Fruit fly (Drosophila melanogaster) whole organism: ENCODE results near the gene TwdlL.

Experiments used
- CG8478 ChIP-seq: fragments of >200 bp; optimal IDR thresholded peaks from 2 replicates; lab custom pipeline; 2018; ENCODE audit warnings: inconsistent platforms
- psq ChIP-seq: fragments of >200 bp; optimal IDR thresholded peaks from 2 replicates; lab custom pipeline; 2017

DNA sequence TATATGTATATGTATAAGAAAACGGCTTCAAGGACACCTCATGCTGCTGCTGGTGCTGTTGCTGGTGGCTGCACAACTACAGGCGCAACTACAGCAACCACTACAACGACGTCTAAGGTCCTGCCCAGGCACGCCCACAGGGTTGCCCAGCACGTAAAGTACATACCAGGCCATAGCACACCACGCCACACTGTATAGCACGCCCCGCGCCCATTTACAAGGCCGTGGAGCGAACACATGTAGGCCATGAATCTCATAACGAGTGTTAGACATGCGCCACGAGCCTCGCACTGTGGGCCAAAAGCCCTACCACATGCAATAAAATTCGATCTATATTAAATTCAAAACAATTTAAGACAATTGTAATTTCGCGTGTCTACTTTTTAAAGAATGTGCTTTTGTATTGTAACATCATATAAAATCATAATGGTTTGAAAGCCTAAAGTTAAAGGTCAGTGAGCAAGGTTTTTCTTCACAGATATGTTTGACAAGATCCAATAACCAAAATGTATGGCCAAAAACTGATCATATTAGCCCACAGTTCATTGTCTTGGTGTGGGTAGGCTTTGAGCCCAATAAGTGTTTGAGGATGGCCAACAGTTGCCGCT, 46.2 kb upstream of the TwdlL start:
- no peak for TF ChIP-seq psq (lab: Kevin White, UChicago)
- no peak for TF ChIP-seq CG8478 (lab: Kevin White, UChicago)
